Fruit fly (Drosophila melanogaster) whole organism, pupa: Measurements from ENCODE around the gene CG42763.

Experiments used
- CG10348 ChIP-seq: fragments of 200-800 bp; sonication (Bioruptor generic); IDR thresholded peaks from 2 replicates; pipeline ENCODE4 v1.3.6; 2022; ENCODE audit warnings: missing biosample characterization, missing genetic modification characterization
- CG12605 ChIP-seq: fragments of 200-800 bp; sonication (Bioruptor generic); IDR thresholded peaks from 2 replicates; pipeline ENCODE4 v1.3.6; 2022; ENCODE audit warnings: missing biosample characterization, missing genetic modification characterization
- CG15710 ChIP-seq: fragments of 200-800 bp; sonication (Bioruptor generic); optimal IDR thresholded peaks from 2 replicates; lab custom pipeline; 2018; ENCODE audit warnings: missing biosample characterization, mild to moderate bottlenecking, missing genetic modification characterization, moderate library complexity
- CG17806 ChIP-seq: fragments of 200-800 bp; sonication (Bioruptor generic); optimal IDR thresholded peaks from 2 replicates; lab custom pipeline; 2018; ENCODE audit warnings: missing biosample characterization, mild to moderate bottlenecking, missing genetic modification characterization, moderate library complexity
- CG32121 ChIP-seq: fragments of 200-800 bp; sonication (Bioruptor generic); IDR thresholded peaks from 2 replicates; pipeline ENCODE4 v1.3.6; 2022; ENCODE audit warnings: missing biosample characterization, missing genetic modification characterization
- CG4496 ChIP-seq: fragments of 200-800 bp; sonication (Bioruptor generic); IDR thresholded peaks from 3 replicates; pipeline ENCODE4 v1.3.6; 2022; ENCODE audit warnings: missing biosample characterization, missing genetic modification characterization
- CG8159 ChIP-seq: fragments of 200-800 bp; sonication (Bioruptor generic); optimal IDR thresholded peaks from 3 replicates; lab custom pipeline; 2018; ENCODE audit warnings: missing biosample characterization, mild to moderate bottlenecking, missing genetic modification characterization, moderate library complexity
- CG8301 ChIP-seq: fragments of 200-800 bp; sonication (Bioruptor generic); optimal IDR thresholded peaks from 2 replicates; lab custom pipeline; 2018; ENCODE audit warnings: missing biosample characterization, mild to moderate bottlenecking, missing genetic modification characterization
- EcR ChIP-seq: fragments of 200-800 bp; sonication (Bioruptor generic); optimal IDR thresholded peaks from 3 replicates; lab custom pipeline; 2019; ENCODE audit warnings: missing biosample characterization, missing genetic modification characterization, mild to moderate bottlenecking, moderate library complexity, missing genetic modification reagents
- Ets98B ChIP-seq: fragments of 200-800 bp; sonication (Bioruptor generic); IDR thresholded peaks from 2 replicates; pipeline ENCODE4 v1.3.6; 2022; ENCODE audit warnings: missing biosample characterization, missing genetic modification characterization
- gl ChIP-seq: fragments of 200-800 bp; sonication (Bioruptor generic); optimal IDR thresholded peaks from 2 replicates; lab custom pipeline; 2018; ENCODE audit warnings: missing biosample characterization, mild to moderate bottlenecking, missing genetic modification characterization

DNA sequence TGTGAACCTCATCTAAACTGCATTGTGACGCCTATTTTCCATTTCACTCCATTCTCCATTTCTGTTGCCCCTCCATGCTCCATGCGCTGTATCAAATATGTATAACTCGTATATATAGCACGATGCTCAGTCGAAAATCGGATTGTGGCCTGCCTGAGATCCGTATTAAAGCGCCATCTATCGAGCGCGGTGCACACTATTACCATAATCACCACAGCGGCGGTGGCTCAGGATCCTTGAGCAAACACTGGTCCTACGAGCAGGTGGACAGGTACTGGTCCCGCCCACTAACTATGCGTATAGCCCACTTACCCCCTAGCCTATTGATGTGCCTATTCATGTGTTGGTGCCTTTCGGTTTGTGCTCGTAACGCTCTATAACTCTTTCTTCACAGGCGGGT, 40.1 kb upstream of the CG42763 start:
- TF ChIP-seq CG12605 (GFP tag; lab: Robert Waterston, UW), result no peak
- TF ChIP-seq gl (tag; lab: Kevin White, UChicago), result no peak
- TF ChIP-seq CG4496 (GFP tag; lab: Robert Waterston, UW), result no peak
- TF ChIP-seq CG32121, result no peak
- no peak for TF ChIP-seq CG17806 (tag; lab: Kevin White, UChicago)
- TF ChIP-seq CG10348 (GFP tag; lab: Robert Waterston, UW), result no peak
- TF ChIP-seq Ets98B (GFP tag; lab: Robert Waterston, UW), result no peak
- no peak for TF ChIP-seq CG8301 (tag; lab: Kevin White, UChicago)
- TF ChIP-seq EcR, result no peak
- TF ChIP-seq CG15710 (tag; lab: Kevin White, UChicago), result no peak
- no peak for TF ChIP-seq CG8159 (tag; lab: Kevin White, UChicago)
